Worm (Caenorhabditis elegans): Measurements from ENCODE around the gene W04G3.12.

- no peak for TF ChIP-seq aly-2 (tag; optimal IDR thresholded peaks at IDR 0.05)
- TF ChIP-seq nhr-25 (tag; optimal IDR thresholded peaks at IDR 0.05): no peak
- no peak for TF ChIP-seq fos-1 (tag; optimal IDR thresholded peaks at IDR 0.05)
Observed at ce11 chrX:11053615-11054014, 23.0 kb downstream of the W04G3.12 start, which contains the start of gene C09F12.2.

Data from whole organism, L3 larva.